Fruit fly (Drosophila melanogaster): ENCODE measurements around the gene Taf6.

DNA sequence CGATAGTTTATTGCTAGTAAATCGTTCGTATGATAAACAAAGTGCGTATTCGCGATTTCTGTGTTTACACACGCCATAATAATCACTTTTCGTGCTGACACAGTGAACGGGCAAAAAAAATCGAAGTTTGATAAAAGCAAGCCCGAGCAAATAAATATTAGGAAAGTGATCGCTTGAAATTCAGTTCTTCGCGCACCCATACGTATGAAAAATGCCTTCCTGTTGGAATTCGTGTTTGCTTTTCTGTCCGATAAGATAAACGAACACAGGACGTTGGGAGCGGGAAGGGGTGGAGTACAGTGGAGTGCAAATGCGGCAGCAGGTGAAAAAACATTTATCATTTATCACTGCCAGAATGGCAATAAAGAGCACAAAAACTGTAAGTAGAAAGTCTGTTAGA lies 31.8 kb downstream of the Taf6 start:
- TF ChIP-seq Clk (GFP tag; optimal IDR thresholded peaks at IDR 0.05) (peak; percentile 41), toe (GFP tag; optimal IDR thresholded peaks at IDR 0.05) (no peak), CG14711 (tag; optimal IDR thresholded peaks at IDR 0.05) (peak; percentile 6), Hr96 (GFP tag; optimal IDR thresholded peaks at IDR 0.05) (peak; percentile 28), CG11617 (GFP tag; optimal IDR thresholded peaks at IDR 0.05) (peak; percentile 60), Mnt (GFP tag; optimal IDR thresholded peaks at IDR 0.05) (peak; percentile 60), cic (GFP tag; optimal IDR thresholded peaks at IDR 0.05) (peak; percentile 90), kay (GFP tag; ENCODE audit: borderline replicate concordance) (peak; percentile 95), CG12768 (GFP tag; optimal IDR thresholded peaks at IDR 0.05) (peak; percentile 77), CG1620 (GFP tag; optimal IDR thresholded peaks at IDR 0.05) (no peak), pad (GFP tag; optimal IDR thresholded peaks at IDR 0.05) (peak; percentile 5)

All from whole organism, adult.